Worm (Caenorhabditis elegans): Measurements from ENCODE around the gene F21D5.6.

F21D5.6 gene

DNA sequence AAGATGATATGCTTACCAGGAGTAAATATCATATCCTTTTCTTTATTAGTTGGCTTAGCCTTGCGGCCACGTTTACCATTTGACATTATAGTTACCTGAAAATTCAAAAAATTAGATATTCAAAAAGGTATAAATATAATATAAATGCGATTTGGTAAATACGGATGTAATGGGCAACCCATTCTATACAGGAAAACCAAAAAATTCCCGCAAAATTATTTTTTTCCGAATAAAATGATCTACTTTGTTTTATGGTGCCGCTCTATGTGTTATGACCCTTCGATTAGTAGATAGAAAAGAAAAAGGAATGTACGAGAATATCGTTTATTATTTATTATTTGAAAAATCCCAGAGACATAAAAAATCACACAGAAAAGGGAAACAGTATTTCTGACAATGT, 13.5 kb upstream of the F21D5.6 start, which contains the start of gene elli-1:
Gene elli-1, minus strand, starts transcription at position 101 of the 400 bp plus-strand sequence.
- TF ChIP-seq ztf-4 (tag; optimal IDR thresholded peaks at IDR 0.05) (no peak), nhr-23 (tag; optimal IDR thresholded peaks at IDR 0.05) (no peak), peb-1 (tag; optimal IDR thresholded peaks at IDR 0.05) (no peak), ztf-1 (GFP tag; conservative IDR thresholded peaks at IDR 0.05) (no peak), ceh-82 (tag; optimal IDR thresholded peaks at IDR 0.05) (no peak), lin-13 (GFP tag; optimal IDR thresholded peaks at IDR 0.05) (no peak), crh-2 (tag; optimal IDR thresholded peaks at IDR 0.05) (no peak), dmd-4 (tag; optimal IDR thresholded peaks at IDR 0.05) (no peak), skn-1 (tag; optimal IDR thresholded peaks at IDR 0.05) (no peak), mdl-1 (tag; optimal IDR thresholded peaks at IDR 0.05) (no peak), fos-1 (tag; optimal IDR thresholded peaks at IDR 0.05) (no peak), ama-1 (optimal IDR thresholded peaks at IDR 0.05) (no peak), lin-39 (tag; optimal IDR thresholded peaks at IDR 0.05) (no peak), unc-39 (tag; optimal IDR thresholded peaks at IDR 0.05) (no peak), elt-3 (tag; optimal IDR thresholded peaks at IDR 0.05) (no peak), mbf-1 (tag; optimal IDR thresholded peaks at IDR 0.05) (no peak), ceh-16 (tag; optimal IDR thresholded peaks at IDR 0.05) (no peak), nhr-129 (tag; optimal IDR thresholded peaks at IDR 0.05) (no peak)

DNA sequence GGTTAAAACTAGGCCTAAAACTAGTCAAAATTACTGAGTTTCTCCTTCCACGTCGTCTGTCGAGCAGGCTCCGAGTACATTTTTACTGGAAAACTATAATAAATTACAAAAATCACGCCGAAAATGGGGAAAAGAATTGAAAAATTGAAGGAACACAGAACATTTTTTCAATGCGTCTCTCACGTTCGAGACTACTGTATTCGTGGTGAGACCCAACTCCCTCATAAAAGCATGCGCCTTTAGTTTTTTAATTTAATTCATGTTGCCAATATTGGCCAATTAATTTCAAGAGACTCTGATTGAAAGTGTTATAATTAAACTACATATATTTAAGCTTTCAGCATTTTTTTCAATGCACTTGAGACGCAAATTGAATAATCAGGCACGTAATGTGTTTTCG, 13.0 kb upstream of the F21D5.6 start:
- TF ChIP-seq Y55F3AM.14 (GFP tag; optimal IDR thresholded peaks at IDR 0.05) = no peak
- no peak for TF ChIP-seq ztf-4 (tag; optimal IDR thresholded peaks at IDR 0.05)
- TF ChIP-seq nhr-129 (tag; optimal IDR thresholded peaks at IDR 0.05) = no peak
- TF ChIP-seq aly-2 (tag; optimal IDR thresholded peaks at IDR 0.05) = no peak
- TF ChIP-seq lsy-2 (tag; optimal IDR thresholded peaks at IDR 0.05) = no peak
- TF ChIP-seq mdl-1 (tag; optimal IDR thresholded peaks at IDR 0.05) = no peak
- no peak for TF ChIP-seq lin-13 (GFP tag; optimal IDR thresholded peaks at IDR 0.05)
- no peak for TF ChIP-seq ztf-1 (GFP tag; conservative IDR thresholded peaks at IDR 0.05)
- no peak for TF ChIP-seq crh-2 (tag; optimal IDR thresholded peaks at IDR 0.05)
- no peak for TF ChIP-seq mbf-1 (tag; optimal IDR thresholded peaks at IDR 0.05)
- TF ChIP-seq peb-1 (tag; optimal IDR thresholded peaks at IDR 0.05) = no peak
- TF ChIP-seq ceh-16 (tag; optimal IDR thresholded peaks at IDR 0.05) = no peak
- TF ChIP-seq nhr-12 (tag; optimal IDR thresholded peaks at IDR 0.05) = no peak
- TF ChIP-seq gmeb-1 (tag; optimal IDR thresholded peaks at IDR 0.05) = no peak
- TF ChIP-seq C34F6.9 (tag; optimal IDR thresholded peaks at IDR 0.05) = no peak
- no peak for TF ChIP-seq skn-1 (tag; optimal IDR thresholded peaks at IDR 0.05)
- TF ChIP-seq lin-39 (tag; optimal IDR thresholded peaks at IDR 0.05) = no peak
- TF ChIP-seq ceh-82 (tag; optimal IDR thresholded peaks at IDR 0.05) = no peak
- no peak for TF ChIP-seq F13H6.1 (tag; optimal IDR thresholded peaks at IDR 0.05)

DNA sequence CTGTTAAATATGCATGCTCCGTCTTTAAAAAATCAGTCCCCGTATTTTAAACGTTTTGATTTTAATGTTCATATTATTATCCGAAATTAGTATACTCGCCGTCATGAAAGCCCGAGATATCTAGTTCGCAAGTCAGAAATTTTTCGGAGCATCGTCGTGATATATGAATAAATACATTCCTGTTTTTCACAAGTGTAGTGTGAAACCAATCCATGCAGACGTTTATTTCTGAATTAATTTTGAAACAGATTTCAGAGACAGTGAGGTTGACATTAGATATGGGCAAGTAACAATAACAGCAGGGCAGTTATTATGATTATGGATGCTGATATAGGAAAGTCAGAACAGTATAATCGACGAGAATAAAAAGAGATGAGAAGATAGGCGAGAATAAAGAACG, 11.3 kb upstream of the F21D5.6 start:
- TF ChIP-seq lin-13 (GFP tag; optimal IDR thresholded peaks at IDR 0.05) = no peak
- no peak for TF ChIP-seq crh-2 (tag; optimal IDR thresholded peaks at IDR 0.05)
- no peak for TF ChIP-seq alr-1 (tag; optimal IDR thresholded peaks at IDR 0.05)
- TF ChIP-seq ceh-82 (tag; optimal IDR thresholded peaks at IDR 0.05) = no peak
- TF ChIP-seq gmeb-1 (tag; optimal IDR thresholded peaks at IDR 0.05) = no peak
- TF ChIP-seq sem-4 (tag; optimal IDR thresholded peaks at IDR 0.05) = no peak
- TF ChIP-seq Y55F3AM.14 (GFP tag; optimal IDR thresholded peaks at IDR 0.05) = no peak
- no peak for TF ChIP-seq fos-1 (tag; optimal IDR thresholded peaks at IDR 0.05)
- TF ChIP-seq ama-1 (optimal IDR thresholded peaks at IDR 0.05) = no peak
- no peak for TF ChIP-seq nhr-129 (tag; optimal IDR thresholded peaks at IDR 0.05)
- no peak for TF ChIP-seq lin-39 (tag; optimal IDR thresholded peaks at IDR 0.05)
- no peak for TF ChIP-seq R02D3.7 (tag; optimal IDR thresholded peaks at IDR 0.05)
- TF ChIP-seq nhr-10 (tag; optimal IDR thresholded peaks at IDR 0.05) = no peak

DNA sequence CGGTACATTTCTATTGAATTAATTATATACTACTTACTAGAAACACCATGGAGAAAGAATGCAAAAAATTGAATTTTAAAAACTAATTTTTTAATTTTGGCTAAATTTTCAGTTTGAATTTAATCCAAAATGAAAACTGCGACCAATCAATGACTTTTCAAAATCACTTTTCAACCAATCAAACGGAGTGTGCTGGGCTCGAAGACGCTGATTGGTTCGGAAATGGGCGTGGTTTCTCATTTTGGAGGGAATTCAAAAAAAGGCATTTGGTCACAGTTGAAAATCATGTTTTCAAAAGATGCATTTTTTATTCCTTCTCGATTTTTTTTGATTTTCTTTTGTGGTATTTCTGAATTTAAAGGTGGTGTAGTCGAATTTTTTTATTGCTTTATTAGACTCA, 7.8 kb upstream of the F21D5.6 start:
- TF ChIP-seq ceh-16 (tag; optimal IDR thresholded peaks at IDR 0.05) (no peak), ZK546.5 (tag; optimal IDR thresholded peaks at IDR 0.05) (no peak), skn-1 (tag; optimal IDR thresholded peaks at IDR 0.05) (no peak), nhr-129 (tag; optimal IDR thresholded peaks at IDR 0.05) (no peak), mdl-1 (tag; optimal IDR thresholded peaks at IDR 0.05) (no peak), zag-1 (tag; optimal IDR thresholded peaks at IDR 0.05) (no peak), mab-5 (tag; optimal IDR thresholded peaks at IDR 0.05) (no peak), blmp-1 (tag; optimal IDR thresholded peaks at IDR 0.05; ENCODE audit: insufficient read depth) (no peak), unc-55 (GFP tag; optimal IDR thresholded peaks at IDR 0.05) (no peak), Y55F3AM.14 (GFP tag; optimal IDR thresholded peaks at IDR 0.05) (no peak), nhr-23 (tag; optimal IDR thresholded peaks at IDR 0.05) (no peak), nhr-12 (tag; optimal IDR thresholded peaks at IDR 0.05) (no peak), sma-3 (GFP tag; optimal IDR thresholded peaks at IDR 0.05) (no peak), egl-27 (tag; optimal IDR thresholded peaks at IDR 0.05) (no peak), nhr-11 (tag; optimal IDR thresholded peaks at IDR 0.05) (no peak), crh-2 (tag; optimal IDR thresholded peaks at IDR 0.05) (no peak), sma-9 (GFP tag; optimal IDR thresholded peaks at IDR 0.05) (no peak), sma-9 (tag; optimal IDR thresholded peaks at IDR 0.05) (no peak), elt-1 (tag; optimal IDR thresholded peaks at IDR 0.05) (no peak)
